Fruit fly (Drosophila melanogaster): ENCODE results near the gene Rrp6.

The Rrp6 gene

DNA sequence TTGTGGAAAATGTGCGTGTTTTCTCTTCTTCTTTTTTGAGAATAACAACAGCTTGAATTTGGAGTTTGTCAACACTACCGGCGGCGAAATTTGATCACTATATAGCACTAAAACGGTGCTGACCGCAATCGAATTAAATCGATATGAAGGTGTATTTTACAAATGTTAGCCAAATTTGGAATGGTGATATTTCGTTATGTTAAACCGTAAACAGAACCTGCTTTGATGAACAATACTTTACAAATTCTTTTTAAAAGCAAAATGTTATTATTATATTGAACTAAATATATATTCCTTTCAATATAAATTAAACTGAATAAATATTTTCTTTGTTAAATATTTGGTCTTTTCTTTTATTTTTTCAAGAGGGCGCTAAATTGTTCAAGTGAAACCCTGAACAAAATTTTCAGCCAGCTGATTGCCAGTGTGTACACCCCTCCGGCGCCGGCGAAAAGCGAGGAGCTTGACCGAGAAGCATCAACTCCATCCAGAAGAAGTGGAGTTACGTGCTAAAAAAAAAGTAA, at the start of gene Rrp6, which contains the start of the genes CG33331 and CG33332:
Gene Rrp6 (minus strand): TSS at position 236 of the 524 bp plus-strand sequence.
Gene CG33331 (plus strand): TSS at position 446 of the 524 bp plus-strand sequence.
Gene CG33332 (plus strand): TSS at position 446 of the 524 bp plus-strand sequence.
- TF ChIP-seq CG15710 (tag; optimal IDR thresholded peaks at IDR 0.05), result peak; percentile 69
- TF ChIP-seq CG9948 (tag; optimal IDR thresholded peaks at IDR 0.05), result peak; percentile 54
- TF ChIP-seq Snoo (tag; optimal IDR thresholded peaks at IDR 0.05), result peak; percentile 46
- TF ChIP-seq CG4496 (GFP tag; IDR thresholded peaks at IDR 0.05), result peak; percentile 61; the same call in 2 of the 3 replicates
- TF ChIP-seq CG34367 (tag; optimal IDR thresholded peaks at IDR 0.05), result peak; percentile 62
- TF ChIP-seq CG8159 (tag; optimal IDR thresholded peaks at IDR 0.05), result peak; percentile 27
- TF ChIP-seq fd96Ca (GFP tag; IDR thresholded peaks at IDR 0.05), result no peak
- no peak for TF ChIP-seq Pif1B (GFP tag; optimal IDR thresholded peaks at IDR 0.05)
- TF ChIP-seq rn (GFP tag; IDR thresholded peaks at IDR 0.05), result 0 out of 2 replicates have a peak, but pooled peaks have one; percentile 10
- no peak for TF ChIP-seq D1 (tag; optimal IDR thresholded peaks at IDR 0.05)
- TF ChIP-seq CG17806 (tag; optimal IDR thresholded peaks at IDR 0.05), result peak; percentile 49
- TF ChIP-seq Pif1A (GFP tag; optimal IDR thresholded peaks at IDR 0.05), result no peak
- no peak for TF ChIP-seq gl (tag; optimal IDR thresholded peaks at IDR 0.05)
- peak; percentile 57 for TF ChIP-seq Ets98B (GFP tag; IDR thresholded peaks at IDR 0.05)
- peak; percentile 78 for TF ChIP-seq CG32121 (GFP tag; IDR thresholded peaks at IDR 0.05)
- no peak for TF ChIP-seq CG13204 (GFP tag; optimal IDR thresholded peaks at IDR 0.05)

DNA sequence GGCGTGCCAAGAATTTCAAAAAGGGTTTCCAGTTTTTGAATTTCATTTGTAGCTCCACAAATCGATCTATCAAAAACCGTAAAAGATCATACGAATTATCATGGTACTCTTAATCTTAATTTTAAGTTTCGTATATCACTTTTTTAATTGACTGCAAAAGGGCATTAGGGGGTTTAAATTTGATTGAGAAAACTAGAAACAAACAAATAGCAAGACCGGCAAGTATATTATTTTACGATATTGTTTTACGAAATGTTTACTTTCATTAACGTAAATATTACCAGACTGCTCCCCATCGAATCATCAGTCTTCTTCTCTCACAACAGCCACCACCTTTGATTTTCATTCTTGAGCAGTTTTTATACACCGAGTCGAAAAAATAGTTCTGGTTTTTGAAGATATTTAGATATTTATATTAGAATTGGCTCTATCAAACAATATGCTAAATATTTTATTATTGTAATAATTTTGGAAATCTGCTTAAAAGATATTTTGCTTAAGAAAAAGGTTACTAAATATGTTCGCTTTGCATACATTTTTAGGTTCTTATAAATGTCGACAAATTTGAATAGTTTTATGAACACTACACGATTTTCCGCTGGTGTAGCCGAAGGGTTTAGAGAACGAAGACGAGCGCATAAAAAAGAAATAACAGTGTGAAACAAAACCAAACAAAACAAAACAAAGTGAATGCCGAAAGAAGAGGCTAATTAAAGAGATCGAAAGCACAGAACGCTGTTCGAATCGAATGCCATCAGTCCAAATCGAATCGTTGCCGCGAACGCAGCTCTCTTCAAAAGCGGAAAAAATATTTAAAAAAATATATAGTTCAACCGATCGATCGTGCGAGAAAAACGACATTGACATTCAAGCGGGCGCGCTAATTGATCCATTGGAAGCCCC, 32.1 kb upstream of the Rrp6 start, which contains the start of gene Sdr:
Gene Sdr (plus strand): TSS at position 702 of the 903 bp plus-strand sequence.
- TF ChIP-seq fd96Ca (GFP tag; IDR thresholded peaks at IDR 0.05) (no peak), rn (GFP tag; IDR thresholded peaks at IDR 0.05) (peak; percentile 24; the same call in 1 of the 2 replicates), CG14655 (GFP tag; optimal IDR thresholded peaks at IDR 0.05) (peak; percentile 36), CG34367 (tag; optimal IDR thresholded peaks at IDR 0.05) (peak; percentile 50), CG13204 (GFP tag; optimal IDR thresholded peaks at IDR 0.05) (no peak), CG12605 (GFP tag; IDR thresholded peaks at IDR 0.05) (no peak; the same call in 1 of the 2 replicates), CG9948 (tag; optimal IDR thresholded peaks at IDR 0.05) (peak; percentile 62), CG4496 (GFP tag; IDR thresholded peaks at IDR 0.05) (no peak), Pif1A (GFP tag; optimal IDR thresholded peaks at IDR 0.05) (peak; percentile 25), EcR (GFP tag; optimal IDR thresholded peaks at IDR 0.05) (no peak), D1 (tag; optimal IDR thresholded peaks at IDR 0.05) (no peak), CG8159 (tag; optimal IDR thresholded peaks at IDR 0.05) (peak; percentile 69), Ets98B (GFP tag; IDR thresholded peaks at IDR 0.05) (no peak), gl (tag; optimal IDR thresholded peaks at IDR 0.05) (peak; percentile 22), CG8301 (tag; optimal IDR thresholded peaks at IDR 0.05) (no peak), CG32121 (GFP tag; IDR thresholded peaks at IDR 0.05) (no peak), Snoo (tag; optimal IDR thresholded peaks at IDR 0.05) (peak; percentile 38), CG15710 (tag; optimal IDR thresholded peaks at IDR 0.05) (peak; percentile 68), Pif1B (GFP tag; optimal IDR thresholded peaks at IDR 0.05) (peak; percentile 4), CG17806 (tag; optimal IDR thresholded peaks at IDR 0.05) (no peak), CG10348 (GFP tag; IDR thresholded peaks at IDR 0.05) (no peak)

DNA sequence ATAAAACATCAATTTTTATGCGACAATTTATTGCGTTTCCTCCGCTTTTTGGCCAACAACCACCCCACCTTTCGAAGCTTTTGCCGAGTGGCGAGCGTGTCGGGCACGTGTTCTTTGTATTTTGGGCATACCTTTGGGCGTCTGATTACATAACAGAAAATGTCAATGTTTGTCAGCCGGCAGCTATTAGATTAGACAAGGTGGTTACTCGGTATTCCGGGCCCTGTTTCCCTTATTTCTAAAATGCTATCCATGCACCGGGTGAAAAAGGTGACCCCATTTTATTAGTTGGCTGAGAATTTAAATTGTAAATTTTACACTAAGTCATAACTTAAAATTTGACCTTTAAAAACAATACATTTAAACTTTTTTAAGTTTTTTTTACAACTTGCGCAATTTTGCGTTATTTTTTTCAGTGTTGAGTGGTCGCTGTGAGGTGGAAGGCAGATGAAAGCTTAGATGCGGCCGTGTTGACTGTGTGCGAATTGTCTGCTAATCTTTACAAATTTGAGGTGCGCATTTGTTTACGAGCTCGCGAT, 26.5 kb upstream of the Rrp6 start:
- TF ChIP-seq CG10348 (GFP tag; IDR thresholded peaks at IDR 0.05) (no peak), fd96Ca (GFP tag; IDR thresholded peaks at IDR 0.05) (no peak), D1 (tag; optimal IDR thresholded peaks at IDR 0.05) (no peak), CG15710 (tag; optimal IDR thresholded peaks at IDR 0.05) (no peak), CG17806 (tag; optimal IDR thresholded peaks at IDR 0.05) (no peak), CG34367 (tag; optimal IDR thresholded peaks at IDR 0.05) (no peak), CG13204 (GFP tag; optimal IDR thresholded peaks at IDR 0.05) (no peak), Ets98B (GFP tag; IDR thresholded peaks at IDR 0.05) (no peak), gl (tag; optimal IDR thresholded peaks at IDR 0.05) (no peak), Pif1B (GFP tag; optimal IDR thresholded peaks at IDR 0.05) (no peak), CG14655 (GFP tag; optimal IDR thresholded peaks at IDR 0.05) (no peak), CG4496 (GFP tag; IDR thresholded peaks at IDR 0.05) (no peak)

DNA sequence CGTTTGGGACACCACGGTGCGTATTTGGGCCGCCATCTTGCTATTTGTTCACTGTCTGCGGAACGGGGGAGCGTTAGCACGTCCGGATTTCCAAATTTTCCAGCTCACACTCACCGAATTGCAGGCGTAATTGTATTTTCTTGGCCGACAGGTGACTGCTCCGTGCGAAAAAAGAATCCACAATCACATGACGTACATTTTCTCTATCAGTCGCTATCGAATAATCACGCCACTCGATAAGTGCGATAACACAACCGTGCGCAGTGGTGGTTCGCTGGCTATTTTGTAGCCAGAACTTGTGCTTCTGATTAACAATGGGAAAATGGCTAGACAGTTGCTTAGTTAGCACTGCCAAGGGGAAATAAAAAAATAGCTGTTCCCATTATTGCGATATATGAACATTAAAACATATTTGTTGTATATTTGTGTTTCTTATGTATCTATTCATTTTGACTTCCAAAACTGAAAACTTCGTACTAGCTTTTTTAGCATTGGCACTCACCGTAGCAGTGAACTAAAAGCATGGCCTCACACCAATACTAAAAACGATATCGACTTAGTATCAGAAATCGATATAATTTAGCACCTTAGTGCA, 17.9 kb upstream of the Rrp6 start, which contains the start of gene VhaPPA1-1:
Gene VhaPPA1-1 (minus strand): TSS at position 225 of the 595 bp plus-strand sequence.
- no peak for TF ChIP-seq CG8159 (tag; optimal IDR thresholded peaks at IDR 0.05)
- TF ChIP-seq CG9948 (tag; optimal IDR thresholded peaks at IDR 0.05), result no peak
- TF ChIP-seq fd96Ca (GFP tag; IDR thresholded peaks at IDR 0.05), result no peak
- TF ChIP-seq CG13204 (GFP tag; optimal IDR thresholded peaks at IDR 0.05), result no peak
- TF ChIP-seq EcR (GFP tag; optimal IDR thresholded peaks at IDR 0.05), result no peak
- TF ChIP-seq Pif1B (GFP tag; optimal IDR thresholded peaks at IDR 0.05), result no peak
- TF ChIP-seq Snoo (tag; optimal IDR thresholded peaks at IDR 0.05), result no peak
- no peak for TF ChIP-seq CG17806 (tag; optimal IDR thresholded peaks at IDR 0.05)
- TF ChIP-seq CG12605 (GFP tag; IDR thresholded peaks at IDR 0.05), result no peak
- TF ChIP-seq CG14655 (GFP tag; optimal IDR thresholded peaks at IDR 0.05), result no peak
- no peak; the same call in 1 of the 2 replicates for TF ChIP-seq CG32121 (GFP tag; IDR thresholded peaks at IDR 0.05)
- no peak for TF ChIP-seq gl (tag; optimal IDR thresholded peaks at IDR 0.05)
- no peak for TF ChIP-seq Pif1A (GFP tag; optimal IDR thresholded peaks at IDR 0.05)
- no peak for TF ChIP-seq rn (GFP tag; IDR thresholded peaks at IDR 0.05)
- TF ChIP-seq CG10348 (GFP tag; IDR thresholded peaks at IDR 0.05), result no peak

Measured in whole organism, pupa.